Worm (Caenorhabditis elegans): ENCODE data around the gene clh-5.

DNA sequence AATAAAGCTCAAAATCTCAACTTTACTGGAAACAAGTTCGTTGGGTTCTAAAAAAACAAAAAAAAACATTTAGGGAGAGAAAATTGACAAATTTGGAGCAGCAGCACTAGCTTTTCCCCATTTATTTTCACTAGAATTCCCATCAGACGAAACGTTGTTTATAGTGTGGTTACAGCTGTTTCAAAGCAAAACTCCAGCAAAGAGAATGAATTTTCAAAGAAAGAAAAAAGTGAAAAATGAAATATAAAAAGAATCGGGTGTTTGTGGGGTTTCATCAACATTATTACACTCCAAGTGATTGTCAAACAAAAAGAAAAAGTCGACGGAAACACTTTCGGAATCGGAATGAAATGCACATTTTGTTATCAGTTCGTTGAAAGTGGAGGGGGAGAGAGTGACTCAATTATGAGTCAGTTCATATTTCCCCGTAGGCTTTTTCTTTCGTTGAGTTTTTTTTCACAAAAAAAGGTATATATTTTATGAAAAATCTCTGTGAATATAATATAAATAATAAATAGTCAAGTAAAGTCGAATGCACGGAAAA is 4.1 kb downstream of the clh-5 start:
- TF ChIP-seq nfya-1 (tag; optimal IDR thresholded peaks at IDR 0.05; ENCODE audit: insufficient read depth) (no peak), nhr-77 (tag; optimal IDR thresholded peaks at IDR 0.05) (no peak), nhr-237 (tag; optimal IDR thresholded peaks at IDR 0.05) (no peak), elt-3 (tag; optimal IDR thresholded peaks at IDR 0.05) (no peak), jun-1 (tag; optimal IDR thresholded peaks at IDR 0.05) (no peak), ceh-82 (tag; optimal IDR thresholded peaks at IDR 0.05) (no peak), nhr-76 (tag; optimal IDR thresholded peaks at IDR 0.05) (no peak), nhr-28 (tag; optimal IDR thresholded peaks at IDR 0.05) (no peak), fos-1 (tag; optimal IDR thresholded peaks at IDR 0.05) (no peak), mdl-1 (tag; optimal IDR thresholded peaks at IDR 0.05) (no peak), nhr-12 (tag; optimal IDR thresholded peaks at IDR 0.05) (no peak), nhr-11 (tag; optimal IDR thresholded peaks at IDR 0.05) (no peak)
